Worm (Caenorhabditis elegans): ENCODE results near the gene cyp-13A3.

cyp-13A3 gene

ce11 chrII:9787395-9788152, 5.5 kb downstream of the cyp-13A3 start, which contains the start of gene cyp-13A2 (continued):
- TF ChIP-seq snpc-4 (tag; optimal IDR thresholded peaks at IDR 0.05) (peak; percentile 83), dve-1 (tag; optimal IDR thresholded peaks at IDR 0.05; ENCODE audit: insufficient read depth) (peak; percentile 77), mep-1 (tag; optimal IDR thresholded peaks at IDR 0.05) (peak; percentile 58), nhr-25 (tag; optimal IDR thresholded peaks at IDR 0.05; ENCODE audit: borderline replicate concordance, insufficient read depth) (peak; percentile 33), Y48G9A.11 (GFP tag; IDR thresholded peaks at IDR 0.05) (0 out of 2 replicates have a peak, but pooled peaks have one; percentile 23), hlh-30 (tag; optimal IDR thresholded peaks at IDR 0.05; ENCODE audit: insufficient read depth) (peak; percentile 24), ztf-11 (tag; optimal IDR thresholded peaks at IDR 0.05) (no peak), unc-39 (tag; optimal IDR thresholded peaks at IDR 0.05) (no peak), daf-16 (GFP tag; optimal IDR thresholded peaks at IDR 0.05) (no peak), daf-16 (tag; optimal IDR thresholded peaks at IDR 0.05) (peak; percentile 28), lsy-2 (tag; optimal IDR thresholded peaks at IDR 0.05) (peak; percentile 22 to 50), nhr-28 (tag; optimal IDR thresholded peaks at IDR 0.05) (peak; percentile 86), nhr-48 (tag; optimal IDR thresholded peaks at IDR 0.05) (peak; percentile 29), lim-7 (GFP tag; IDR thresholded peaks at IDR 0.05) (no peak), unc-130 (GFP tag; optimal IDR thresholded peaks at IDR 0.05) (no peak), unc-62 (GFP tag; optimal IDR thresholded peaks at IDR 0.05 in 1 of 2) (peak in 1 of 2 experiments; percentile 91), unc-62 (tag; optimal IDR thresholded peaks at IDR 0.05) (no peak)

- TF ChIP-seq nhr-25 (tag; optimal IDR thresholded peaks at IDR 0.05; ENCODE audit: borderline replicate concordance, insufficient read depth) (peak; percentile 14), snpc-4 (tag; optimal IDR thresholded peaks at IDR 0.05) (no peak)
These were observed 6.9 kb downstream of the cyp-13A3 start for ce11 chrII:9786215-9786614.

- TF ChIP-seq snpc-4 (tag; optimal IDR thresholded peaks at IDR 0.05) (no peak), ceh-20 (GFP tag; IDR thresholded peaks at IDR 0.05) (no peak), nhr-77 (tag; optimal IDR thresholded peaks at IDR 0.05) (no peak), ama-1 (optimal IDR thresholded peaks at IDR 0.05) (no peak), zip-2 (tag; optimal IDR thresholded peaks at IDR 0.05) (no peak), mep-1 (tag; optimal IDR thresholded peaks at IDR 0.05) (no peak), egl-43 (GFP tag; IDR thresholded peaks at IDR 0.05) (no peak), ztf-7 (tag; optimal IDR thresholded peaks at IDR 0.05) (no peak), R02D3.7 (tag; optimal IDR thresholded peaks at IDR 0.05) (no peak), dpl-1 (GFP tag; optimal IDR thresholded peaks at IDR 0.05) (no peak), cey-2 (tag; optimal IDR thresholded peaks at IDR 0.05; ENCODE audit: borderline replicate concordance, insufficient read depth) (no peak), zag-1 (tag; optimal IDR thresholded peaks at IDR 0.05) (no peak)
These were observed 10.8 kb downstream of the cyp-13A3 start, which contains the start of gene T10B9.14 for ce11 chrII:9782337-9782736. TSS of gene T10B9.14 (minus strand) at chrII:9782437.

ce11 chrII:9781842-9782241, 11.3 kb downstream of the cyp-13A3 start, which contains the start of gene cyp-13A1:
TSS of gene cyp-13A1 (minus strand) at chrII:9781997.
- TF ChIP-seq dmd-6 (GFP tag; IDR thresholded peaks at IDR 0.05) (peak; percentile 67; the same call in 1 of the 2 replicates), nhr-111 (GFP tag; optimal IDR thresholded peaks at IDR 0.05) (no peak), nhr-28 (tag; optimal IDR thresholded peaks at IDR 0.05) (peak; percentile 64), unc-62 (GFP tag; optimal IDR thresholded peaks at IDR 0.05 in 1 of 2) (peak in 1 of 2 experiments; percentile 87), unc-62 (tag; optimal IDR thresholded peaks at IDR 0.05) (no peak), nhr-102 (tag; optimal IDR thresholded peaks at IDR 0.05) (peak; percentile 15), nhr-77 (tag; optimal IDR thresholded peaks at IDR 0.05) (peak; percentile 27), pqm-1 (tag; optimal IDR thresholded peaks at IDR 0.05) (peak; percentile 27), dve-1 (tag; optimal IDR thresholded peaks at IDR 0.05; ENCODE audit: insufficient read depth) (peak; percentile 6), unc-39 (tag; optimal IDR thresholded peaks at IDR 0.05) (no peak)

ce11 chrII:9778495-9778894, 14.6 kb downstream of the cyp-13A3 start:
- no peak for TF ChIP-seq fos-1 (tag; optimal IDR thresholded peaks at IDR 0.05)
- TF ChIP-seq unc-62 (GFP tag; optimal IDR thresholded peaks at IDR 0.05 in 1 of 2), result peak in 1 of 2 experiments; percentile 19
- no peak for TF ChIP-seq unc-62 (tag; optimal IDR thresholded peaks at IDR 0.05)
- peak; percentile 9 for TF ChIP-seq aha-1 (tag)
